Fruit fly (Drosophila melanogaster): ENCODE measurements around the gene Cdk1.

Cdk1 gene

dm6 chr2L:10408122-10408576 lies 22.1 kb upstream of the Cdk1 start, which contains the start of the genes Ip259 and RpS27A:
Gene Ip259, plus strand, starts transcription at chr2L:10408352.
Gene RpS27A, plus strand, starts transcription at chr2L:10408352.
- TF ChIP-seq OdsH (GFP tag; optimal IDR thresholded peaks at IDR 0.05) (peak; percentile 62), Rel (GFP tag; optimal IDR thresholded peaks at IDR 0.05) (no peak), Rel (tag; optimal IDR thresholded peaks at IDR 0.05) (no peak), Dif (GFP tag; optimal IDR thresholded peaks at IDR 0.05; ENCODE audit: partially characterized antibody) (peak; percentile 39), HLH106 (tag; optimal IDR thresholded peaks at IDR 0.05) (peak; percentile 68), psq (GFP tag; optimal IDR thresholded peaks at IDR 0.05) (peak; percentile 38), CG32264 (GFP tag; optimal IDR thresholded peaks at IDR 0.05) (peak; percentile 55), ey (GFP tag; optimal IDR thresholded peaks at IDR 0.05) (peak; percentile 37), N (GFP tag; optimal IDR thresholded peaks at IDR 0.05) (peak; percentile 53), Mio (GFP tag; optimal IDR thresholded peaks at IDR 0.05) (peak; percentile 24), pan (optimal IDR thresholded peaks at IDR 0.05) (no peak), dsf (GFP tag; optimal IDR thresholded peaks at IDR 0.05; ENCODE audit: borderline replicate concordance) (peak; percentile 26), sage (GFP tag; optimal IDR thresholded peaks at IDR 0.05) (peak; percentile 39), br (GFP tag; optimal IDR thresholded peaks at IDR 0.05) (no peak), dl (GFP tag; optimal IDR thresholded peaks at IDR 0.05; ENCODE audit: insufficient read depth in 1 of 2, partially characterized antibody in 2 of 2) (no peak), Myc (optimal IDR thresholded peaks at IDR 0.05) (peak; percentile 70), foxo (GFP tag; optimal IDR thresholded peaks at IDR 0.05) (peak in 1 of 2 experiments; percentile 2), sv (GFP tag; optimal IDR thresholded peaks at IDR 0.05) (no peak), Sp1 (GFP tag; optimal IDR thresholded peaks at IDR 0.05) (peak; percentile 79), CrebA (GFP tag; optimal IDR thresholded peaks at IDR 0.05; ENCODE audit: borderline replicate concordance) (no peak), Hr83 (GFP tag; optimal IDR thresholded peaks at IDR 0.05; ENCODE audit: poor library complexity, severe bottlenecking) (peak; percentile 86), Hr78 (GFP tag; optimal IDR thresholded peaks at IDR 0.05) (no peak), rgr (GFP tag; optimal IDR thresholded peaks at IDR 0.05) (peak; percentile 83), jim (GFP tag; optimal IDR thresholded peaks at IDR 0.05) (no peak), dmrt93B (GFP tag; optimal IDR thresholded peaks at IDR 0.05) (no peak), CG9705 (GFP tag; optimal IDR thresholded peaks at IDR 0.05) (peak; percentile 81), Jra (GFP tag; optimal IDR thresholded peaks at IDR 0.05) (peak; percentile 38), woc (GFP tag; optimal IDR thresholded peaks at IDR 0.05) (peak; percentile 84), Dfd (GFP tag; optimal IDR thresholded peaks at IDR 0.05) (no peak), brk (GFP tag; optimal IDR thresholded peaks at IDR 0.05) (peak; percentile 22), Hnf4 (GFP tag; optimal IDR thresholded peaks at IDR 0.05) (peak; percentile 64), tai (GFP tag; optimal IDR thresholded peaks at IDR 0.05) (peak; percentile 66), fru (GFP tag; optimal IDR thresholded peaks at IDR 0.05) (no peak), Vsx2 (GFP tag; optimal IDR thresholded peaks at IDR 0.05; ENCODE audit: partially characterized antibody) (no peak)

DNA sequence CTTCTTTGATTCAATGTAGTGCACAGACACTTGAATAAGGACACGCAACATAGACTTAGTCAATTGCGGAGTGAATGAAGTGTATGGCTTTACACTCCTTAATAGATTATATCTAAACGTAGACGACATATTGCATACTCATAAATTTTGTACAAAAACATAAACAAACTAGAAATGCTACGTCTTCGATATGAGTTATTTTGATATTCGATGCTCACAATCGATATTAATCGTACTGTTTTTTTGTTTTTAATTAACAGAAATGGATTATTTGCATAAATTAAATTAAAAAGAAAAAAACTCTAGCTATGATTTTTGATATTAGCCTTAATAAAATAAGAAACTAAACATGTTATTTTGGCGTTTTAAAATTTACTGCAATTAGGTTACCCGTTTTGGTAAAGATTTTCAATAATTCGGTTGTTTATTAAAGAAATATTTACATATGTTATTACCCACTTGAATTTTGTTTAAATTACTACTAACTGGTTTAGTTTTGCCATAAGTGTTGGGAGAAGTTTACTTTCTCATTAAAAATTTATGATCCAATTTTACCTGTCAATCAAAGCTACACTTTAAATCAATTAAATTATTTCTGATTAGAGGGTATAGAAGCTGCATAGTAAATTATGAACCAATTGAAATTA lies 19.1 kb upstream of the Cdk1 start, which contains the start of the genes CG17768, LSm-4 and Ir31a:
Gene CG17768, minus strand, starts transcription at position 196 of the 647 bp plus-strand sequence.
Gene LSm-4, minus strand, starts transcription at position 196 of the 647 bp plus-strand sequence.
Gene Ir31a, plus strand, starts transcription at position 558 of the 647 bp plus-strand sequence.
- TF ChIP-seq dmrt93B (GFP tag; optimal IDR thresholded peaks at IDR 0.05) (no peak), woc (GFP tag; optimal IDR thresholded peaks at IDR 0.05) (peak; percentile 7), fru (GFP tag; optimal IDR thresholded peaks at IDR 0.05) (no peak)

- TF ChIP-seq Myc (optimal IDR thresholded peaks at IDR 0.05), result peak; percentile 7
- no peak for TF ChIP-seq dl (GFP tag; optimal IDR thresholded peaks at IDR 0.05; ENCODE audit: insufficient read depth in 1 of 2, partially characterized antibody in 2 of 2)
- no peak for TF ChIP-seq Dfd (GFP tag; optimal IDR thresholded peaks at IDR 0.05)
- peak; percentile 40 for TF ChIP-seq woc (GFP tag; optimal IDR thresholded peaks at IDR 0.05)
Measured at dm6 chr2L:10403803-10404315, 17.8 kb upstream of the Cdk1 start.
